Fruit fly (Drosophila melanogaster): Measurements from ENCODE around the gene nSyb.

The nSyb gene

DNA sequence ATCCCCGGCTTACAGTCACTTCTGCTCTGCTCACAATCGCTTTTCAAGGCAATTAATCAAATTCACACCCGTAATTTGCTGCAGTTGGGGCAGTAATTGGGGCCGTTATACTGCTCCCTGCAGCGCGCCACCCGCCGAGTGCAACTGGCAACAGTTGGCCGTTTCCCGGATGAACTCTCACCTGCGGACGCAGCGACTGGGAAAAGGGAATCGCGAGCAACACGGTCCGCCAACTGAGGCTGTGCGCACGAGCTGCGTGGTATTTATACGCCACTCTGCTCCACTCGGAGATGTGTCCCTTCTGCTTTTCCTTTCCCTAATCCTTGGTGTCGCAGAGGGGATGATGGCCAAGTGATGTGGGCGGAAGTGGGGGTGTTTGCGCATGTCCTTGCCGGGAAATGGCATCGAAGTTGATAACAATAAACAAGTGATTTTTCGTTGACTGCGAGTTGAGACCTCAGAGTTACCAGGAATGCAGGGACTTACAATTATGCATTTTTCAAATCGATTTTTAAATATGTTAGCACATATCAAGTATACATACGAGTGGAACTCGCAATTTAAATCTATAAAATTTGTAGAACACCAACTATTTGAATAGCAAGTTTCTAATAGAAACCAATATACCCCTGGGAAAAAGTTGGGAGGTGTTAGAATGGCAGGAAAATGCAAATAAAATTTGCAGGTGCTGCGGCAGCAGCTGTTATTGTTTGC, 8.3 kb downstream of the nSyb start, which contains the start of gene GC (continued):
- TF ChIP-seq CrebB (tag; optimal IDR thresholded peaks at IDR 0.05), result no peak
- TF ChIP-seq CTCF (GFP tag; optimal IDR thresholded peaks at IDR 0.05), result no peak
- TF ChIP-seq ara (GFP tag; IDR thresholded peaks at IDR 0.05), result no peak
- no peak for TF ChIP-seq CG12769 (tag; optimal IDR thresholded peaks at IDR 0.05)
- no peak for TF ChIP-seq Nf-YC (tag; optimal IDR thresholded peaks at IDR 0.05)
- no peak for TF ChIP-seq CG4820 (GFP tag; optimal IDR thresholded peaks at IDR 0.05)
- TF ChIP-seq CG7928 (GFP tag; optimal IDR thresholded peaks at IDR 0.05), result no peak
- TF ChIP-seq HmgD (GFP tag; optimal IDR thresholded peaks at IDR 0.05), result no peak
- no peak for TF ChIP-seq sqz (GFP tag; optimal IDR thresholded peaks at IDR 0.05)
- peak; percentile 49 for TF ChIP-seq lilli (GFP tag; optimal IDR thresholded peaks at IDR 0.05)
- no peak for TF ChIP-seq jumu (GFP tag; optimal IDR thresholded peaks at IDR 0.05)
- no peak for TF ChIP-seq sens-2 (GFP tag; IDR thresholded peaks at IDR 0.05)
- peak; percentile 13 for TF ChIP-seq CG7556 (GFP tag; optimal IDR thresholded peaks at IDR 0.05)
- TF ChIP-seq crc (GFP tag; optimal IDR thresholded peaks at IDR 0.05), result no peak
- peak; percentile 30; the same call in 1 of the 2 replicates for TF ChIP-seq sisA (GFP tag; IDR thresholded peaks at IDR 0.05)
- TF ChIP-seq NK7.1 (GFP tag; optimal IDR thresholded peaks at IDR 0.05), result no peak
- no peak for TF ChIP-seq CHES-1-like (GFP tag; optimal IDR thresholded peaks at IDR 0.05)
- TF ChIP-seq Meics (GFP tag; optimal IDR thresholded peaks at IDR 0.05), result no peak
- TF ChIP-seq CG6683 (GFP tag; optimal IDR thresholded peaks at IDR 0.05), result no peak
- no peak for TF ChIP-seq al (GFP tag; IDR thresholded peaks at IDR 0.05)
- TF ChIP-seq rib (GFP tag; IDR thresholded peaks at IDR 0.05), result no peak
- peak; percentile 16 for TF ChIP-seq CG7786 (GFP tag; optimal IDR thresholded peaks at IDR 0.05)
- TF ChIP-seq wek (GFP tag; optimal IDR thresholded peaks at IDR 0.05), result no peak
- TF ChIP-seq CG9215 (GFP tag; IDR thresholded peaks at IDR 0.05), result no peak
- TF ChIP-seq esg (GFP tag; conservative IDR thresholded peaks at IDR 0.05), result peak; percentile 32; the same call in 1 of the 2 replicates
- peak in 1 of 2 experiments; percentile 15 for TF ChIP-seq Hr51 (GFP tag; optimal IDR thresholded peaks at IDR 0.05)
- no peak for TF ChIP-seq Dp (GFP tag; optimal IDR thresholded peaks at IDR 0.05)
- no peak for TF ChIP-seq Neu2 (GFP tag; optimal IDR thresholded peaks at IDR 0.05; ENCODE audit: borderline replicate concordance)
- TF ChIP-seq gt (GFP tag; IDR thresholded peaks at IDR 0.05), result no peak
- no peak for TF ChIP-seq CG7372 (GFP tag; IDR thresholded peaks at IDR 0.05)
- TF ChIP-seq CG6689 (GFP tag; IDR thresholded peaks at IDR 0.05), result peak; percentile 32; the same call in 1 of the 2 replicates
- no peak for TF ChIP-seq nerfin-2 (GFP tag; IDR thresholded peaks at IDR 0.05; ENCODE audit: partially characterized antibody)
- 0 out of 2 replicates have a peak, but pooled peaks have one; percentile 13 for TF ChIP-seq Rfx (GFP tag; IDR thresholded peaks at IDR 0.05)
- TF ChIP-seq jing (GFP tag; optimal IDR thresholded peaks at IDR 0.05), result no peak
- no peak for TF ChIP-seq bcd (GFP tag; optimal IDR thresholded peaks at IDR 0.05)
- no peak for TF ChIP-seq CG17912 (GFP tag; optimal IDR thresholded peaks at IDR 0.05)
- TF ChIP-seq CG9932 (GFP tag; IDR thresholded peaks at IDR 0.05), result peak; percentile 53
- TF ChIP-seq Xrp1 (GFP tag; IDR thresholded peaks at IDR 0.05), result 0 out of 2 replicates have a peak, but pooled peaks have one; percentile 14
- no peak for TF ChIP-seq CG13123 (GFP tag; optimal IDR thresholded peaks at IDR 0.05)
- no peak for TF ChIP-seq CG7745 (tag; optimal IDR thresholded peaks at IDR 0.05)
- TF ChIP-seq Hand (GFP tag; optimal IDR thresholded peaks at IDR 0.05), result no peak
- TF ChIP-seq bbx (GFP tag; IDR thresholded peaks at IDR 0.05; ENCODE audit: partially characterized antibody), result no peak
- TF ChIP-seq CG2120 (GFP tag; optimal IDR thresholded peaks at IDR 0.05), result peak; percentile 69
- TF ChIP-seq Asciz (GFP tag; optimal IDR thresholded peaks at IDR 0.05), result no peak
- no peak for TF ChIP-seq CG5245 (GFP tag; optimal IDR thresholded peaks at IDR 0.05)
- peak; percentile 4 for TF ChIP-seq CG12391 (tag; optimal IDR thresholded peaks at IDR 0.05)
- TF ChIP-seq Six4 (GFP tag; optimal IDR thresholded peaks at IDR 0.05), result no peak
- TF ChIP-seq CG1529 (GFP tag; optimal IDR thresholded peaks at IDR 0.05), result no peak
- TF ChIP-seq grau (tag; optimal IDR thresholded peaks at IDR 0.05), result peak; percentile 26
- TF ChIP-seq gfzf (GFP tag; optimal IDR thresholded peaks at IDR 0.05), result no peak
- no peak for TF ChIP-seq Dek (tag; optimal IDR thresholded peaks at IDR 0.05)
